Fruit fly (Drosophila melanogaster) whole organism, prepupa: ENCODE measurements around the gene Cad99C.

ENCODE experiments used
- Blimp-1 ChIP-seq: fragments of 200-800 bp; sonication (Bioruptor generic); optimal IDR thresholded peaks from 3 replicates; lab custom pipeline; 2017; ENCODE audit warnings: missing biosample characterization, missing genetic modification characterization, mild to moderate bottlenecking, moderate library complexity, missing genetic modification reagents
- CG11294 ChIP-seq: fragments of 200-800 bp; sonication (Bioruptor generic); IDR thresholded peaks from 2 replicates; pipeline ENCODE4 v1.3.6; 2022; ENCODE audit warnings: missing biosample characterization, missing genetic modification characterization
- CG11762 ChIP-seq: fragments of 200-800 bp; sonication (Bioruptor generic); optimal IDR thresholded peaks from 3 replicates; lab custom pipeline; 2016; ENCODE audit warnings: missing biosample characterization, missing genetic modification characterization; ENCODE audit not compliant: insufficient read depth
- CG11902 ChIP-seq: fragments of 200-800 bp; sonication (Bioruptor generic); optimal IDR thresholded peaks from 3 replicates; lab custom pipeline; 2016; ENCODE audit warnings: missing biosample characterization, missing genetic modification characterization
- CG15336 ChIP-seq: fragments of 200-800 bp; sonication (Bioruptor generic); IDR thresholded peaks from 2 replicates; pipeline ENCODE4 v1.3.6; 2022; ENCODE audit warnings: missing biosample characterization, missing genetic modification characterization
- CG3032 ChIP-seq: fragments of 200-800 bp; optimal IDR thresholded peaks from 2 replicates; lab custom pipeline; 2019; ENCODE audit warnings: missing biosample characterization, mild to moderate bottlenecking, missing genetic modification characterization, moderate library complexity
- CG32006 ChIP-seq: fragments of 200-800 bp; sonication (Bioruptor generic); optimal IDR thresholded peaks from 3 replicates; lab custom pipeline; 2017; ENCODE audit warnings: missing biosample characterization, mild to moderate bottlenecking, missing genetic modification characterization
- CG34406 ChIP-seq: fragments of 200-800 bp; sonication (Bioruptor generic); optimal IDR thresholded peaks from 3 replicates; lab custom pipeline; 2016; ENCODE audit warnings: missing biosample characterization, missing genetic modification characterization
- CG3919 ChIP-seq: fragments of 200-800 bp; sonication (Bioruptor generic); optimal IDR thresholded peaks from 3 replicates; lab custom pipeline; 2016; ENCODE audit warnings: missing biosample characterization, missing genetic modification characterization
- CG4318 ChIP-seq: fragments of 200-800 bp; sonication (Bioruptor generic); optimal IDR thresholded peaks from 3 replicates; lab custom pipeline; 2017; ENCODE audit warnings: missing biosample characterization, mild to moderate bottlenecking, missing genetic modification characterization
- CG6276 ChIP-seq: fragments of 200-800 bp; sonication (Bioruptor generic); optimal IDR thresholded peaks from 2 replicates; lab custom pipeline; 2017; ENCODE audit warnings: missing biosample characterization, mild to moderate bottlenecking, missing genetic modification characterization
- CG6792 ChIP-seq: fragments of 200-800 bp; sonication (Bioruptor generic); optimal IDR thresholded peaks from 3 replicates; lab custom pipeline; 2016; ENCODE audit warnings: missing biosample characterization, missing genetic modification characterization
- CG6808 ChIP-seq: fragments of 200-800 bp; sonication (Bioruptor generic); optimal IDR thresholded peaks from 3 replicates; lab custom pipeline; 2017; ENCODE audit warnings: missing biosample characterization, missing genetic modification characterization, mild to moderate bottlenecking, moderate library complexity, missing genetic modification reagents
- CG7368 ChIP-seq: fragments of 200-800 bp; sonication (Bioruptor generic); optimal IDR thresholded peaks from 3 replicates; lab custom pipeline; 2016; ENCODE audit warnings: missing biosample characterization, missing genetic modification characterization
- CG8632 ChIP-seq: fragments of 200-800 bp; sonication (Bioruptor generic); optimal IDR thresholded peaks from 3 replicates; lab custom pipeline; 2016; ENCODE audit warnings: missing biosample characterization, missing genetic modification characterization
- CG9139 ChIP-seq: fragments of 200-800 bp; sonication (Bioruptor generic); optimal IDR thresholded peaks from 3 replicates; lab custom pipeline; 2017; ENCODE audit warnings: missing biosample characterization, mild to moderate bottlenecking, missing genetic modification characterization
- Eip75B ChIP-seq: fragments of 200-800 bp; sonication (Bioruptor generic); optimal IDR thresholded peaks from 3 replicates; lab custom pipeline; 2016; ENCODE audit warnings: missing biosample characterization, missing genetic modification characterization
- Gug ChIP-seq: fragments of 200-800 bp; sonication (Bioruptor generic); IDR thresholded peaks from 2 replicates; pipeline ENCODE4 v1.3.6; 2022; ENCODE audit warnings: missing biosample characterization, missing genetic modification characterization
- Hr38 ChIP-seq: sonication (Bioruptor generic); optimal IDR thresholded peaks from 2 replicates; lab custom pipeline; 2016; ENCODE audit warnings: missing biosample characterization, missing genetic modification characterization
- Hr39 ChIP-seq: fragments of 200-800 bp; sonication (Bioruptor generic); optimal IDR thresholded peaks from 2 replicates; lab custom pipeline; 2016; ENCODE audit warnings: missing biosample characterization, missing genetic modification characterization
- Hr4 ChIP-seq: fragments of 200-800 bp; sonication (Bioruptor generic); optimal IDR thresholded peaks from 3 replicates; lab custom pipeline; 2016; ENCODE audit warnings: missing biosample characterization, missing genetic modification characterization
- Smox ChIP-seq: fragments of 200-800 bp; sonication (Bioruptor generic); optimal IDR thresholded peaks from 3 replicates; lab custom pipeline; 2016; ENCODE audit warnings: missing biosample characterization, missing genetic modification characterization
- Sox102F ChIP-seq: fragments of 200-800 bp; sonication (Bioruptor generic); optimal IDR thresholded peaks from 2 replicates; lab custom pipeline; 2016; ENCODE audit warnings: missing biosample characterization, mild to moderate bottlenecking, missing genetic modification characterization
- Sox14 ChIP-seq: fragments of 200-800 bp; sonication (Bioruptor generic); optimal IDR thresholded peaks from 3 replicates; lab custom pipeline; 2016; ENCODE audit warnings: missing biosample characterization, missing genetic modification characterization
- Sox15 ChIP-seq: fragments of 200-800 bp; sonication (Bioruptor generic); optimal IDR thresholded peaks from 3 replicates; lab custom pipeline; 2016; ENCODE audit warnings: missing biosample characterization, missing genetic modification characterization
- acj6 ChIP-seq: fragments of 200-800 bp; sonication (Bioruptor generic); optimal IDR thresholded peaks from 3 replicates; lab custom pipeline; 2016; ENCODE audit warnings: missing biosample characterization, missing genetic modification characterization
- cyc ChIP-seq: fragments of 200-800 bp; sonication (Bioruptor generic); optimal IDR thresholded peaks from 3 replicates; lab custom pipeline; 2016; ENCODE audit warnings: missing biosample characterization, missing genetic modification characterization
- dac ChIP-seq: fragments of 200-800 bp; sonication (Bioruptor generic); optimal IDR thresholded peaks from 2 replicates; lab custom pipeline; 2017; ENCODE audit warnings: missing biosample characterization, mild to moderate bottlenecking, missing genetic modification characterization
- eg ChIP-seq: fragments of 200-800 bp; sonication (Bioruptor generic); IDR thresholded peaks from 3 replicates; pipeline ENCODE4 v1.3.6; 2022; ENCODE audit warnings: missing biosample characterization, missing genetic modification characterization
- esn ChIP-seq: fragments of 200-800 bp; sonication (Bioruptor generic); optimal IDR thresholded peaks from 2 replicates; lab custom pipeline; 2016; ENCODE audit warnings: missing biosample characterization, mild to moderate bottlenecking, missing genetic modification characterization, moderate library complexity
- fd59A ChIP-seq: fragments of 200-800 bp; sonication (Bioruptor generic); optimal IDR thresholded peaks from 2 replicates; lab custom pipeline; 2017; ENCODE audit warnings: missing biosample characterization, mild to moderate bottlenecking, missing genetic modification characterization, missing genetic modification reagents
- fd85E ChIP-seq: fragments of 200-800 bp; sonication (Bioruptor generic); optimal IDR thresholded peaks from 3 replicates; lab custom pipeline; 2016; ENCODE audit warnings: missing biosample characterization, missing genetic modification characterization
- fkh ChIP-seq: fragments of 200-800 bp; sonication (Bioruptor generic); optimal IDR thresholded peaks from 3 replicates; lab custom pipeline; 2017; ENCODE audit warnings: missing biosample characterization, mild to moderate bottlenecking, missing genetic modification characterization, moderate library complexity
- lz ChIP-seq: fragments of 200-800 bp; sonication (Bioruptor generic); optimal IDR thresholded peaks from 3 replicates; lab custom pipeline; 2016; ENCODE audit warnings: missing biosample characterization, missing genetic modification characterization
- pdm3 ChIP-seq: fragments of 200-800 bp; sonication (Bioruptor generic); optimal IDR thresholded peaks from 3 replicates; lab custom pipeline; 2016; ENCODE audit warnings: missing biosample characterization, missing genetic modification characterization
- spab ChIP-seq: fragments of 200-800 bp; sonication (Bioruptor generic); optimal IDR thresholded peaks from 2 replicates; lab custom pipeline; 2017; ENCODE audit warnings: missing biosample characterization, mild to moderate bottlenecking, missing genetic modification characterization, missing genetic modification reagents
- ss ChIP-seq, 2 experiments: fragments of 200-800 bp; sonication (Bioruptor generic); optimal IDR thresholded peaks; 2 replicates in 1 of 2; 3 replicates in 1 of 2; lab custom pipeline; 2017 to 2018; ENCODE audit warnings: mild to moderate bottlenecking in 2 of 2, missing biosample characterization in 2 of 2, missing genetic modification characterization in 2 of 2, moderate library complexity in 1 of 2
- svp ChIP-seq: fragments of 200-800 bp; sonication (Bioruptor generic); peaks from one replicate; lab custom pipeline; 2016; ENCODE audit warnings: missing biosample characterization, missing genetic modification characterization

The Cad99C gene

dm6 chr3R:29876733-29877193 is 35.3 kb downstream of the Cad99C start, which contains the start of gene CG31038 (continued):
- TF ChIP-seq Blimp-1 (GFP tag; lab: Kevin White, UChicago) (peak; percentile 18), Hr4 (GFP tag; lab: Kevin White, UChicago) (peak; percentile 63), Smox (GFP tag; lab: Kevin White, UChicago) (peak; percentile 66), svp (peak; percentile 74), Gug (GFP tag; lab: Robert Waterston, UW) (no peak), cyc (peak; percentile 30), CG6792 (no peak), CG7368 (GFP tag; lab: Kevin White, UChicago) (no peak), CG11762 (GFP tag; lab: Kevin White, UChicago) (no peak), spab (GFP tag; lab: Kevin White, UChicago) (peak; percentile 28), esn (GFP tag; lab: Kevin White, UChicago) (peak; percentile 68), CG3032 (peak; percentile 22), CG4318 (GFP tag; lab: Kevin White, UChicago) (no peak), CG3919 (GFP tag; lab: Kevin White, UChicago) (peak; percentile 36), CG32006 (GFP tag; lab: Kevin White, UChicago) (peak; percentile 63), ss (GFP tag; optimal IDR thresholded peaks at IDR 0.05; lab: Kevin White, UChicago) (peak; percentile 63 to 79), dac (GFP tag; lab: Kevin White, UChicago) (no peak), Sox102F (GFP tag; lab: Kevin White, UChicago) (peak; percentile 35), CG6276 (GFP tag; lab: Kevin White, UChicago) (peak; percentile 57), CG6808 (peak; percentile 55), Sox15 (GFP tag; lab: Kevin White, UChicago) (no peak), CG34406 (peak; percentile 30), fd59A (GFP tag; lab: Kevin White, UChicago) (peak; percentile 33), Hr38 (no peak), CG15336 (GFP tag; lab: Robert Waterston, UW) (peak; percentile 63; the same call in 1 of the 2 replicates), CG8632 (GFP tag; lab: Kevin White, UChicago) (peak; percentile 51), Sox14 (GFP tag; lab: Kevin White, UChicago) (peak; percentile 32), CG11294 (no peak), Eip75B (peak; percentile 61), acj6 (GFP tag; lab: Kevin White, UChicago) (peak; percentile 39), Hr39 (GFP tag; lab: Kevin White, UChicago) (peak; percentile 10), pdm3 (peak; percentile 63), CG11902 (GFP tag; lab: Kevin White, UChicago) (no peak), lz (GFP tag; lab: Kevin White, UChicago) (peak; percentile 39), eg (GFP tag; lab: Robert Waterston, UW) (peak; percentile 70; the same call in 2 of the 3 replicates), CG9139 (GFP tag; lab: Kevin White, UChicago) (peak; percentile 65)

dm6 chr3R:29880306-29880705 is 38.8 kb downstream of the Cad99C start:
- TF ChIP-seq ss (GFP tag; optimal IDR thresholded peaks at IDR 0.05; lab: Kevin White, UChicago) (peak in 1 of 2 experiments; percentile 22), Sox102F (GFP tag; lab: Kevin White, UChicago) (no peak)

dm6 chr3R:29891183-29891582 is 49.7 kb downstream of the Cad99C start:
- no peak for TF ChIP-seq fd85E (GFP tag; lab: Kevin White, UChicago)
- TF ChIP-seq fkh, result peak; percentile 76
